Fruit fly (Drosophila melanogaster): ENCODE data around the gene CG10063.

- peak; percentile 33 for TF ChIP-seq EcR (GFP tag; optimal IDR thresholded peaks at IDR 0.05)
- peak; percentile 87 for TF ChIP-seq CG4496 (GFP tag; IDR thresholded peaks at IDR 0.05)
- TF ChIP-seq CG34367 (tag; optimal IDR thresholded peaks at IDR 0.05) = no peak
- TF ChIP-seq CG9948 (tag; optimal IDR thresholded peaks at IDR 0.05) = no peak
- peak; percentile 76 for TF ChIP-seq CG12605 (GFP tag; IDR thresholded peaks at IDR 0.05)
- TF ChIP-seq Ets98B (GFP tag; IDR thresholded peaks at IDR 0.05) = peak; percentile 64
- peak; percentile 49 for TF ChIP-seq CG8159 (tag; optimal IDR thresholded peaks at IDR 0.05)
- TF ChIP-seq Snoo (tag; optimal IDR thresholded peaks at IDR 0.05) = peak; percentile 51
- TF ChIP-seq CG15710 (tag; optimal IDR thresholded peaks at IDR 0.05) = peak; percentile 39
- peak; percentile 26 for TF ChIP-seq CG17806 (tag; optimal IDR thresholded peaks at IDR 0.05)
- no peak for TF ChIP-seq CG13204 (GFP tag; optimal IDR thresholded peaks at IDR 0.05)
- peak; percentile 78 for TF ChIP-seq CG32121 (GFP tag; IDR thresholded peaks at IDR 0.05)
These were observed 7.6 kb downstream of the CG10063 start, which contains the start of gene sgl for dm6 chr3L:6964488-6965152.

Measured in whole organism, pupa.